Fruit fly (Drosophila melanogaster) whole organism, prepupa: ENCODE data around the gene CG15771.

Experiments
- Blimp-1 ChIP-seq: fragments of 200-800 bp; sonication (Bioruptor generic); optimal IDR thresholded peaks from 3 replicates; lab custom pipeline; 2017; ENCODE audit warnings: missing biosample characterization, missing genetic modification characterization, mild to moderate bottlenecking, moderate library complexity, missing genetic modification reagents
- CG16779 ChIP-seq: fragments of 200-800 bp; sonication (Bioruptor generic); optimal IDR thresholded peaks from 3 replicates; lab custom pipeline; 2017; ENCODE audit warnings: missing biosample characterization, mild to moderate bottlenecking, missing genetic modification characterization
- CG6276 ChIP-seq: fragments of 200-800 bp; sonication (Bioruptor generic); optimal IDR thresholded peaks from 2 replicates; lab custom pipeline; 2017; ENCODE audit warnings: missing biosample characterization, mild to moderate bottlenecking, missing genetic modification characterization
- CG6792 ChIP-seq: fragments of 200-800 bp; sonication (Bioruptor generic); optimal IDR thresholded peaks from 3 replicates; lab custom pipeline; 2016; ENCODE audit warnings: missing biosample characterization, missing genetic modification characterization
- CG8319 ChIP-seq: fragments of 200-800 bp; sonication (Bioruptor generic); optimal IDR thresholded peaks from 3 replicates; lab custom pipeline; 2016; ENCODE audit warnings: missing biosample characterization, missing genetic modification characterization
- Ets96B ChIP-seq: fragments of 200-800 bp; optimal IDR thresholded peaks from 2 replicates; lab custom pipeline; 2019; ENCODE audit warnings: missing biosample characterization, mild to moderate bottlenecking, missing genetic modification characterization, moderate library complexity
- Hr39 ChIP-seq: fragments of 200-800 bp; sonication (Bioruptor generic); optimal IDR thresholded peaks from 2 replicates; lab custom pipeline; 2016; ENCODE audit warnings: missing biosample characterization, missing genetic modification characterization
- Hr4 ChIP-seq: fragments of 200-800 bp; sonication (Bioruptor generic); optimal IDR thresholded peaks from 3 replicates; lab custom pipeline; 2016; ENCODE audit warnings: missing biosample characterization, missing genetic modification characterization
- Met ChIP-seq: fragments of 200-800 bp; sonication (Bioruptor generic); optimal IDR thresholded peaks from 3 replicates; lab custom pipeline; 2016; ENCODE audit warnings: missing biosample characterization, missing genetic modification characterization
- achi ChIP-seq: fragments of 200-800 bp; sonication (Bioruptor generic); optimal IDR thresholded peaks from 3 replicates; lab custom pipeline; 2016; ENCODE audit warnings: missing biosample characterization, missing genetic modification characterization
- dsx ChIP-seq: fragments of 200-800 bp; optimal IDR thresholded peaks from 3 replicates; lab custom pipeline; 2019; ENCODE audit warnings: missing biosample characterization, mild to moderate bottlenecking, missing genetic modification characterization, moderate library complexity; ENCODE audit not compliant: poor library complexity, severe bottlenecking
- salr ChIP-seq, 2 experiments: fragments of 200-800 bp; sonication (Bioruptor generic); optimal IDR thresholded peaks; 3 replicates each; lab custom pipeline; 2016 to 2018; ENCODE audit warnings: missing biosample characterization in 2 of 2, missing genetic modification characterization in 2 of 2, mild to moderate bottlenecking in 1 of 2

- TF ChIP-seq Hr4 (GFP tag; lab: Kevin White, UChicago) (no peak), achi (GFP tag; lab: Kevin White, UChicago) (no peak), Ets96B (tag; lab: Kevin White, UChicago) (peak; percentile 20), CG6792 (GFP tag; lab: Kevin White, UChicago) (no peak), salr (GFP tag; optimal IDR thresholded peaks at IDR 0.05; lab: Kevin White, UChicago) (no peak), CG8319 (GFP tag; lab: Kevin White, UChicago) (no peak), dsx (GFP tag; lab: Kevin White, UChicago) (peak; percentile 41), CG6276 (GFP tag; lab: Kevin White, UChicago) (no peak), Blimp-1 (GFP tag; lab: Kevin White, UChicago) (peak; percentile 86), Met (GFP tag; lab: Kevin White, UChicago) (no peak), CG16779 (tag; lab: Kevin White, UChicago) (peak; percentile 25), Hr39 (GFP tag; lab: Kevin White, UChicago) (no peak)
Observed at dm6 chrX:5768602-5769251, 13.4 kb downstream of the CG15771 start.
